Worm (Caenorhabditis elegans) whole organism, early embryonic: ENCODE data around the gene eelo-2.

ENCODE experiments used
- aly-1 ChIP-seq: sonication (generic microtip); optimal IDR thresholded peaks from 2 replicates; lab custom pipeline; 2016; ENCODE audit warnings: missing genetic modification characterization, missing compliant biosample characterization
- ceh-36 ChIP-seq: sonication (generic microtip); optimal IDR thresholded peaks from 2 replicates; lab custom pipeline; 2016; ENCODE audit warnings: missing genetic modification characterization, inconsistent platforms, missing compliant biosample characterization

- TF ChIP-seq aly-1 (tag; lab: Kevin White, UChicago) (no peak), ceh-36 (no peak)
Observed at ce11 chrIV:17262385-17262784, 12.5 kb downstream of the eelo-2 start, which contains the start of gene ZK550.6.
